Worm (Caenorhabditis elegans): Measurements from ENCODE around the gene M70.1.
A peak's percentile ranks its signal among the peaks of the same experiment; 100 is the strongest.

M70.1 gene

ce11 chrIV:2253392-2254048 is 7.9 kb downstream of the M70.1 start:
- no peak for TF ChIP-seq hmg-4 (GFP tag; optimal IDR thresholded peaks at IDR 0.05)
- no peak for TF ChIP-seq sea-1 (GFP tag; conservative IDR thresholded peaks at IDR 0.05)
- no peak for TF ChIP-seq tbx-11 (GFP tag; IDR thresholded peaks at IDR 0.05)
- TF ChIP-seq ceh-36 (tag; optimal IDR thresholded peaks at IDR 0.05), result no peak
- no peak for TF ChIP-seq ets-7 (tag; optimal IDR thresholded peaks at IDR 0.05)
- no peak for TF ChIP-seq hmbx-1 (tag; optimal IDR thresholded peaks at IDR 0.05)
- no peak for TF ChIP-seq B0310.2 (tag; optimal IDR thresholded peaks at IDR 0.05)
- TF ChIP-seq ama-1 (optimal IDR thresholded peaks at IDR 0.05), result no peak
- TF ChIP-seq aly-1 (tag; optimal IDR thresholded peaks at IDR 0.05), result no peak
- TF ChIP-seq ceh-13 (GFP tag; optimal IDR thresholded peaks at IDR 0.05), result no peak
- TF ChIP-seq F13C5.2 (tag; optimal IDR thresholded peaks at IDR 0.05), result no peak
- TF ChIP-seq flt-1 (GFP tag; IDR thresholded peaks at IDR 0.05), result no peak
- TF ChIP-seq scrt-1 (GFP tag; IDR thresholded peaks at IDR 0.05), result no peak
- TF ChIP-seq hnd-1 (tag; optimal IDR thresholded peaks at IDR 0.05), result no peak
- no peak for TF ChIP-seq tra-4 (tag; optimal IDR thresholded peaks at IDR 0.05)

DNA sequence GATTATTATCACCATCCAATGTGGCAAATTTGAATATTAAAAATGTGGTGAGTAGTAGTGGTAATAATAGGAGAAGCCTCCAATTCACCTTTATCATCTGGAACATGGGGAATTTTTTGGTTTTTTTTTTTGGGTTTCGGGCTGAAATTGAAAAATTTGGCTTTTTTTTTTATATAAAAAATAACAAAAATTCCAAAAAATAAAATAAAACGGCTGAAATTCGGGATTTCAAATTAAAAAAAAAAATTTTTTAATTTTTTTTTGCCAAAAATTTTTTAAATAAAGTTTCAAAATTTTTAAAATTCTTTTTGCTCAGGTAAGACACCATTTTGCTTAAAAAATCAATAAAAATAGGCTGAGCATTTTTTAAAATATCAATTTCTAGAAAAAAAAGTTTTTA is 17.9 kb downstream of the M70.1 start, which contains the start of gene famp-1:
Gene famp-1 (minus strand): TSS at position 101 of the 400 bp plus-strand sequence.
- TF ChIP-seq ets-7 (tag; optimal IDR thresholded peaks at IDR 0.05) (no peak), tra-4 (tag; optimal IDR thresholded peaks at IDR 0.05) (no peak), tbx-37 (GFP tag; conservative IDR thresholded peaks at IDR 0.05) (no peak), scrt-1 (GFP tag; IDR thresholded peaks at IDR 0.05) (no peak)

DNA sequence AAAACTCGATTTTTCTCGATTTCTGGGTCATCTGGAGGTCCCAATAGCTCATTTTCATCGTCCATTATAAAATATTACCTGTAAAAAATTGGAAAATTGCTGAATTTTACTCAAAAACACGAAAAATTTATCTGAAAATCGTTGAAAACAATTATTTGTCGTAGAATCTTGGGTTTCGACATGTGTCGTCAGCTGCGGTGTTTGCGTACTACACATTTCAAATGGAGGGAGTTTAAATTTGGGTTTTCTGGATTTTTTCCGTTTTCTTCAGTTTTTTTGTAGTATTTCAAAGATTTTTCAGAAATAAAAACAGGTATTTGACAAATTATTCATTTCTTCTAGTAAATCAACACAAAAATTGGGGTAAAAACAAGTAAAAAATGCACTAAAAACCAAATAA is 29.9 kb downstream of the M70.1 start, which contains the start of gene M70.5:
Gene M70.5 (minus strand): TSS at position 78 of the 400 bp plus-strand sequence.
- TF ChIP-seq scrt-1 (GFP tag; IDR thresholded peaks at IDR 0.05), result 0 out of 2 replicates have a peak, but pooled peaks have one; percentile 31

- TF ChIP-seq hmg-4 (GFP tag; optimal IDR thresholded peaks at IDR 0.05) (no peak), ets-7 (tag; optimal IDR thresholded peaks at IDR 0.05) (no peak), B0310.2 (tag; optimal IDR thresholded peaks at IDR 0.05) (no peak), ceh-36 (tag; optimal IDR thresholded peaks at IDR 0.05) (no peak), ama-1 (optimal IDR thresholded peaks at IDR 0.05) (no peak), sea-1 (GFP tag; conservative IDR thresholded peaks at IDR 0.05) (no peak)
These were observed 35.8 kb downstream of the M70.1 start for ce11 chrIV:2281353-2281976.

DNA sequence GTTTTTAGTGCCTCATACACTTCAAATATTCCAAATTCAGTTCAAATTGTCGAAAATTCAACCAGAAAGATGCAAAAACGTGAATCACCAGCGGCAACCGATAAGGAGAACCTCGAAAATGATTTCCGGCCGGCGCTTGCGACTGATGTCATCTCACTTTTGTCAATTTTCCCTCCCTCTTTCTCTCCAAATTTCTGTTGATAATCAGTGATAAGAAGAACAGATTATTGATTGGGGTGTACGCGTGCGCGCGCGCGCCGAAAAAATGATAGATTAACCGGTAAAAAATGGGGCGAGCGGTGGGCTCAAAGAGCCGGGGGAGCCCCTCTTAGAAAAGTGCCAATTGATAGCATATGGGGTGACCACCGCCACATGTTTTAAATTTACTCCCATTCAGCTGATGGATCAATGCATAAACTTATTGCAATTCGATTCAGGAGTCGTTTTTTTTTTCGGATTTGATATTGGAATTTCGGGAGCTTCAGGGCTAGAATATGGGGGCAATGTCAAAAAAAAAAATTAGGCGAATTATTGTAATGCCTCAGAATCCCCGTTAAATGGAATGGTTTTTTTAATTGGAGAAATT is 38.9 kb downstream of the M70.1 start:
- TF ChIP-seq tra-4 (tag; optimal IDR thresholded peaks at IDR 0.05) (no peak), hmg-4 (GFP tag; optimal IDR thresholded peaks at IDR 0.05) (no peak), aly-1 (tag; optimal IDR thresholded peaks at IDR 0.05) (no peak), scrt-1 (GFP tag; IDR thresholded peaks at IDR 0.05) (no peak), F13C5.2 (tag; optimal IDR thresholded peaks at IDR 0.05) (no peak), B0310.2 (tag; optimal IDR thresholded peaks at IDR 0.05) (no peak), tbx-37 (GFP tag; conservative IDR thresholded peaks at IDR 0.05) (no peak), pes-1 (GFP tag; IDR thresholded peaks at IDR 0.05) (0 out of 2 replicates have a peak, but pooled peaks have one; percentile 4), ets-7 (tag; optimal IDR thresholded peaks at IDR 0.05) (no peak)

DNA sequence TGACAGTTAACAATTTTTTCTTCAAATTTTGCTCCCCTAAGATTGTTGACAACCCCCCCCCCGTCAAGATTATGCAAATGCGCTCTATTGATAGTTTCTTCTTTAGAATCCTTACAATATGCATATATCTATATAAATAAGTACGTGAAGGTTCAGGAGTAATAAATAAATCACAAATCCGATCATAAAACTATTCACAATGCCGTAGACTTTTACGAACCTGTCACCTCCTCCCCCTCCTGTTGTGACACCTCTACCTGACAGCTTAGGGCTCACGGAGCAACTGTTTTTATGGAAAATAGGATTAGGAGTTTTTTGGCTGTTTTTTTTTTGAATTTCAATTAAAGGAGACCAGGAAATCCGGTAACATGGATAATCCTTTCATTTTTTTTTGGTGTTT is 46.5 kb downstream of the M70.1 start:
- TF ChIP-seq tbx-11 (GFP tag; IDR thresholded peaks at IDR 0.05) (no peak), hmbx-1 (tag; optimal IDR thresholded peaks at IDR 0.05) (no peak), tbx-37 (GFP tag; conservative IDR thresholded peaks at IDR 0.05) (no peak), sea-1 (GFP tag; conservative IDR thresholded peaks at IDR 0.05) (no peak), pes-1 (GFP tag; IDR thresholded peaks at IDR 0.05) (no peak), aly-1 (tag; optimal IDR thresholded peaks at IDR 0.05) (no peak), tra-4 (tag; optimal IDR thresholded peaks at IDR 0.05) (no peak), B0310.2 (tag; optimal IDR thresholded peaks at IDR 0.05) (no peak), flt-1 (GFP tag; IDR thresholded peaks at IDR 0.05) (no peak), ceh-13 (GFP tag; optimal IDR thresholded peaks at IDR 0.05) (no peak), hmg-4 (GFP tag; optimal IDR thresholded peaks at IDR 0.05) (no peak), hnd-1 (tag; optimal IDR thresholded peaks at IDR 0.05) (no peak), ceh-36 (tag; optimal IDR thresholded peaks at IDR 0.05) (no peak), scrt-1 (GFP tag; IDR thresholded peaks at IDR 0.05) (no peak), ama-1 (optimal IDR thresholded peaks at IDR 0.05) (no peak), ets-7 (tag; optimal IDR thresholded peaks at IDR 0.05) (no peak), F13C5.2 (tag; optimal IDR thresholded peaks at IDR 0.05) (no peak)

DNA sequence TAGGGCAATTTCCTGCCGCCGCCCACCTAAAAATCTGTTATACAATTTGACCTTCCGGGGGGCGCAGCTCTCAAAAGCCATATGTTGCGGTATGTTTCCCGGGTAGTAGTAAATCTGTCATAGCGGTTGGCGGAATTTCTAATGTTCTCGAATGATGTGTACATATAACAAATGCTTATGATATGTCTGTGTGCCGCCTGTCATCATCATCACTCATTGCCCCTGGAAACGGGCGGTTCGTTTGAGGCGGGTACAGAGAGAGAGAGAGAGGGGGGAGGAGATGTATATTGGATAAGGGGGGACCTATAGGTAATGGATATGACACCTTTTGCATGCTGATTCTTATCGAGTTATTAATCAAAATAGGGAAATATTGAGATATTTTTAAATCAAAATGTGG is 51.0 kb downstream of the M70.1 start:
- TF ChIP-seq aly-1 (tag; optimal IDR thresholded peaks at IDR 0.05), result no peak
- no peak for TF ChIP-seq hmg-4 (GFP tag; optimal IDR thresholded peaks at IDR 0.05)
- TF ChIP-seq hnd-1 (tag; optimal IDR thresholded peaks at IDR 0.05), result no peak
- no peak for TF ChIP-seq ama-1 (optimal IDR thresholded peaks at IDR 0.05)
- TF ChIP-seq tra-4 (tag; optimal IDR thresholded peaks at IDR 0.05), result no peak
- TF ChIP-seq ceh-13 (GFP tag; optimal IDR thresholded peaks at IDR 0.05), result no peak
- TF ChIP-seq F13C5.2 (tag; optimal IDR thresholded peaks at IDR 0.05), result no peak
- no peak for TF ChIP-seq tbx-37 (GFP tag; conservative IDR thresholded peaks at IDR 0.05)
- no peak for TF ChIP-seq ets-7 (tag; optimal IDR thresholded peaks at IDR 0.05)
- no peak for TF ChIP-seq scrt-1 (GFP tag; IDR thresholded peaks at IDR 0.05)

DNA sequence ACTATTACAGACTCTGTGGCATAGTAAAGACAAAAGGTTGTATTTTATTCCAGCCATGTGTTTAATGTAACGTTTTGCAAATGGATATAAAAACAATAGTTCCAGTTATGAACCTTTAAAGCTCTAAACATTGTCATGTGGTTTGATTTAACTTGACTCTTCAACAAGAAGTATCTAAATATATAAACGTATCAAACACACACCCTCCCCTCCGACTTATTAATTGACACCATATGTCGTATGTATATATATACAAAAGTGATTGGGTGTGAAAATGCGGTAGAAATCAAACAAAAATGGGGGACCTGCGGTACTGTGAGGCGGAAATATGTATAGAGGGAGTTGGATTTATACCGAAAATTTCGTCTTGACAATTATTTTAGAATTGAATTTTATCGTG is 52.7 kb downstream of the M70.1 start:
- TF ChIP-seq aly-1 (tag; optimal IDR thresholded peaks at IDR 0.05), result no peak
- TF ChIP-seq hmg-4 (GFP tag; optimal IDR thresholded peaks at IDR 0.05), result no peak
- TF ChIP-seq B0310.2 (tag; optimal IDR thresholded peaks at IDR 0.05), result no peak
- no peak for TF ChIP-seq pes-1 (GFP tag; IDR thresholded peaks at IDR 0.05)
- no peak for TF ChIP-seq hmbx-1 (tag; optimal IDR thresholded peaks at IDR 0.05)
- TF ChIP-seq ets-7 (tag; optimal IDR thresholded peaks at IDR 0.05), result no peak
- TF ChIP-seq tbx-37 (GFP tag; conservative IDR thresholded peaks at IDR 0.05), result no peak

All from whole organism, early embryonic.